Fruit fly (Drosophila melanogaster): Measurements from ENCODE around the gene Pp2B-14D.

Pp2B-14D gene

DNA sequence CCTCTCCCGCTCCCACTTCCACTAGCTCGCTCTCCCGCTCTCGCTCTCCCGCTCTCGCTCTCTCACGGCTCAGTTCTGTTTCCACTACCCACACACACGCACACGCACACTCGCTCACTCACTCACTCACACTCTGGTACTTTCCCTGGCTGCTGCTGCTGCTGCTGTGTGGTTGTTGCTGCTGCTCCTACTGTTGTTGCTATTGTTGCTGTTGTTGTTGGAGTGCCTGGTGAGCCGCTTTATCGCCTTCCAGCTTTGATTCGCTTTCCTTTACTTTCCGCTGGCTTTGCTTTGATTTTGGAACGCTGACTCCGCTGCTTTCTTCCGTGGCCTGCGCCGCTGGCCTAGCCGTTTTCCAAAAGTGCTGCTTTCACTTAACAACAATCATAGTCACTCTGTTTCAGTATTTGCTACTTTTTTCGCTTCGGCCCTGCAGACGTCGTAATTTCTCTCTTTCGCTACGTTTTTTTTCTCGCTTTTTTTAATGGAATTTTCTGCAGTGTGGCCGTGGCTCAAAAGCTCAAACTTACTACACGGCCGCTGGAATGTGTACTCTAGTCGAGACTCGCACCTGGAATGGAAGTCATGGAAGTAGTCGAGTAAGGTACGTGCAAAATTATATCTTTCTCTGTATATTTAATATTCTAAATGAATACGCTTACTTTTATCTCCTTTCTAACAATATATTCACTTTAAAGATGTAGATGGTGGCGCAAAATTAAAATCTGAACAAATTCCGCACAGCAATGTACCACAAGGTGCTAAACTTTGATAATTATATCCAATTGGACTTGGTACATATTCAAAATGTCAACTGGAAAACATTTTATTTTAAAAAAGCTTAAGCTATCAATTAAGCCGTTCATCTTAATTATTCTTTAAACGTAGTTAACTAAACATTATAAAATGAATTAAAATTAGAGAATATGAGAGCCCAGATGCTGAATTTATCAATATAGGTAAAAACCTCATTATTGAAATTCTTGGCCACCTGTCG is at the start of gene Pp2B-14D:
Pp2B-14D (minus strand) TSS at position 503 of the 997 bp plus-strand sequence.
- TF ChIP-seq CG10979 (tag; optimal IDR thresholded peaks at IDR 0.05) = no peak
- no peak for TF ChIP-seq Abd-B (GFP tag; optimal IDR thresholded peaks at IDR 0.05)
- TF ChIP-seq exex (tag; optimal IDR thresholded peaks at IDR 0.05) = no peak
- TF ChIP-seq fd102C (GFP tag; optimal IDR thresholded peaks at IDR 0.05) = no peak
- TF ChIP-seq tgo (GFP tag; IDR thresholded peaks at IDR 0.05) = no peak
- no peak for TF ChIP-seq CG10147 (GFP tag; optimal IDR thresholded peaks at IDR 0.05)
- TF ChIP-seq bcd (GFP tag; optimal IDR thresholded peaks at IDR 0.05) = no peak
- no peak for TF ChIP-seq CG15073 (GFP tag; optimal IDR thresholded peaks at IDR 0.05)
- no peak for TF ChIP-seq crol (GFP tag; IDR thresholded peaks at IDR 0.05)
- TF ChIP-seq gce (GFP tag; IDR thresholded peaks at IDR 0.05) = no peak
- no peak for TF ChIP-seq CG11085 (GFP tag; IDR thresholded peaks at IDR 0.05)
- no peak for TF ChIP-seq CG7357 (GFP tag; IDR thresholded peaks at IDR 0.05)
- TF ChIP-seq pnt (GFP tag; optimal IDR thresholded peaks at IDR 0.05) = no peak
- peak; percentile 98 for TF ChIP-seq yki (optimal IDR thresholded peaks at IDR 0.05)
- TF ChIP-seq Rfx (GFP tag; IDR thresholded peaks at IDR 0.05) = 0 out of 2 replicates have a peak, but pooled peaks have one; percentile 6
- TF ChIP-seq Bdp1 (GFP tag; optimal IDR thresholded peaks at IDR 0.05) = no peak
- TF ChIP-seq sima (GFP tag; optimal IDR thresholded peaks at IDR 0.05) = no peak
- TF ChIP-seq CG10366 (GFP tag; IDR thresholded peaks at IDR 0.05) = no peak
- TF ChIP-seq kay (GFP tag; optimal IDR thresholded peaks at IDR 0.05) = no peak
- no peak for TF ChIP-seq CG7271 (tag; optimal IDR thresholded peaks at IDR 0.05)
- no peak for TF ChIP-seq CG8359 (GFP tag; optimal IDR thresholded peaks at IDR 0.05; ENCODE audit: borderline replicate concordance)
- TF ChIP-seq CG7372 (GFP tag; IDR thresholded peaks at IDR 0.05) = no peak
- peak; percentile 74 for TF ChIP-seq YL-1 (GFP tag; optimal IDR thresholded peaks at IDR 0.05)
- no peak for TF ChIP-seq unpg (GFP tag; optimal IDR thresholded peaks at IDR 0.05)
- TF ChIP-seq CG31224 (GFP tag; IDR thresholded peaks at IDR 0.05) = no peak
- TF ChIP-seq jumu (GFP tag; optimal IDR thresholded peaks at IDR 0.05) = no peak
- TF ChIP-seq dmrt11E (tag; optimal IDR thresholded peaks at IDR 0.05) = no peak
- TF ChIP-seq chn (GFP tag; optimal IDR thresholded peaks at IDR 0.05) = no peak
- TF ChIP-seq CG15601 (tag; optimal IDR thresholded peaks at IDR 0.05) = no peak
- TF ChIP-seq CG8924 (tag; optimal IDR thresholded peaks at IDR 0.05) = peak; percentile 20
- peak; percentile 16 for TF ChIP-seq CG2120 (GFP tag; optimal IDR thresholded peaks at IDR 0.05)
- no peak for TF ChIP-seq Meics (GFP tag; optimal IDR thresholded peaks at IDR 0.05)
- TF ChIP-seq D19A (tag; optimal IDR thresholded peaks at IDR 0.05) = no peak
- no peak for TF ChIP-seq h (optimal IDR thresholded peaks at IDR 0.05)
- TF ChIP-seq CG17385 (GFP tag; optimal IDR thresholded peaks at IDR 0.05) = no peak
- no peak for TF ChIP-seq CG17912 (GFP tag; optimal IDR thresholded peaks at IDR 0.05)
- no peak for TF ChIP-seq maf-S (GFP tag; optimal IDR thresholded peaks at IDR 0.05)
- TF ChIP-seq vfl (GFP tag; optimal IDR thresholded peaks at IDR 0.05) = no peak
- no peak for TF ChIP-seq br (optimal IDR thresholded peaks at IDR 0.05)
- TF ChIP-seq CG13894 (tag; optimal IDR thresholded peaks at IDR 0.05) = no peak
- TF ChIP-seq Dbx (GFP tag; IDR thresholded peaks at IDR 0.05) = no peak
- no peak for TF ChIP-seq gcm2 (GFP tag; optimal IDR thresholded peaks at IDR 0.05)
- no peak for TF ChIP-seq CG1792 (GFP tag; optimal IDR thresholded peaks at IDR 0.05)
- no peak for TF ChIP-seq D (optimal IDR thresholded peaks at IDR 0.05)
- no peak for TF ChIP-seq D (GFP tag; optimal IDR thresholded peaks at IDR 0.05)
- no peak for TF ChIP-seq E2f2 (GFP tag; IDR thresholded peaks at IDR 0.05)
- no peak for TF ChIP-seq CG8765 (GFP tag; IDR thresholded peaks at IDR 0.05)
- no peak for TF ChIP-seq otp (GFP tag; IDR thresholded peaks at IDR 0.05)
- TF ChIP-seq run (tag; optimal IDR thresholded peaks at IDR 0.05) = no peak
- TF ChIP-seq toy (GFP tag; IDR thresholded peaks at IDR 0.05) = no peak
- no peak for TF ChIP-seq CG13123 (GFP tag; optimal IDR thresholded peaks at IDR 0.05)

Data from whole organism, embryonic.